Worm (Caenorhabditis elegans): ENCODE results near the gene sdz-20.

- no peak for TF ChIP-seq T22C8.4 (GFP tag; IDR thresholded peaks at IDR 0.05)
- no peak for TF ChIP-seq klf-2 (GFP tag; conservative IDR thresholded peaks at IDR 0.05)
- no peak for TF ChIP-seq cog-1 (tag; optimal IDR thresholded peaks at IDR 0.05)
- TF ChIP-seq flt-1 (GFP tag; IDR thresholded peaks at IDR 0.05): 0 out of 2 replicates have a peak, but pooled peaks have one; percentile 12
- no peak for TF ChIP-seq med-1 (GFP tag; optimal IDR thresholded peaks at IDR 0.05; ENCODE audit: insufficient read depth)
- TF ChIP-seq ref-1 (GFP tag; conservative IDR thresholded peaks at IDR 0.05): no peak
- no peak for TF ChIP-seq ztf-23 (GFP tag; IDR thresholded peaks at IDR 0.05)
These were observed 31.9 kb upstream of the sdz-20 start for ce11 chrIII:13301983-13302382.
